Fruit fly (Drosophila melanogaster) whole organism, embryonic: Measurements from ENCODE around the gene ci.

ENCODE experiments used
- Bteb2 ChIP-seq: fragments of 200-800 bp; sonication (Bioruptor generic); optimal IDR thresholded peaks from 2 replicates; lab custom pipeline; 2016; ENCODE audit warnings: missing biosample characterization, missing genetic modification characterization
- CG1024 ChIP-seq: fragments of 200-800 bp; sonication (Bioruptor generic); IDR thresholded peaks from 2 replicates; pipeline ENCODE4 v1.3.6; 2022; ENCODE audit warnings: missing biosample characterization, missing genetic modification characterization
- CG10462 ChIP-seq: fragments of 200-800 bp; sonication (Bioruptor generic); optimal IDR thresholded peaks from 2 replicates; lab custom pipeline; 2016; ENCODE audit warnings: missing biosample characterization, missing genetic modification characterization
- CG11504 ChIP-seq: fragments of 200-800 bp; sonication (Bioruptor generic); optimal IDR thresholded peaks from 3 replicates; lab custom pipeline; 2019; ENCODE audit warnings: missing biosample characterization, mild to moderate bottlenecking, missing genetic modification characterization, moderate library complexity
- CG13775 ChIP-seq: fragments of 200-800 bp; sonication (Bioruptor generic); optimal IDR thresholded peaks from 3 replicates; lab custom pipeline; 2017; ENCODE audit warnings: missing biosample characterization, mild to moderate bottlenecking, missing genetic modification characterization
- CG14667 ChIP-seq: fragments of 200-800 bp; sonication (Bioruptor generic); IDR thresholded peaks from 2 replicates; pipeline ENCODE4 v1.3.6; 2022; ENCODE audit warnings: missing biosample characterization, missing genetic modification characterization
- CG15601 ChIP-seq: fragments of 200-800 bp; sonication (Bioruptor generic); optimal IDR thresholded peaks from 3 replicates; lab custom pipeline; 2019; ENCODE audit warnings: missing biosample characterization, mild to moderate bottlenecking, missing genetic modification characterization, moderate library complexity
- CG16779 ChIP-seq: fragments of 200-800 bp; sonication (Bioruptor generic); IDR thresholded peaks from 2 replicates; pipeline ENCODE4 v1.3.6; 2022; ENCODE audit warnings: missing biosample characterization, missing genetic modification characterization
- CG2712 ChIP-seq: fragments of 200-800 bp; optimal IDR thresholded peaks from 3 replicates; lab custom pipeline; 2019; ENCODE audit warnings: missing biosample characterization, mild to moderate bottlenecking, missing genetic modification characterization, moderate library complexity
- CG2875 ChIP-seq: fragments of 200-800 bp; sonication (Bioruptor generic); optimal IDR thresholded peaks from 2 replicates; lab custom pipeline; 2017; ENCODE audit warnings: missing biosample characterization, mild to moderate bottlenecking, missing genetic modification characterization, missing genetic modification reagents
- CG3163 ChIP-seq: fragments of 200-800 bp; sonication (Bioruptor generic); optimal IDR thresholded peaks from 3 replicates; lab custom pipeline; 2016; ENCODE audit warnings: missing biosample characterization, missing genetic modification characterization
- CG4282 ChIP-seq: fragments of 200-800 bp; sonication (Bioruptor generic); optimal IDR thresholded peaks from 2 replicates; lab custom pipeline; 2016; ENCODE audit warnings: missing biosample characterization, missing genetic modification characterization
- CG4404 ChIP-seq: fragments of 200-800 bp; sonication (Bioruptor generic); IDR thresholded peaks from 2 replicates; pipeline ENCODE4 v1.3.6; 2022; ENCODE audit warnings: missing biosample characterization, missing genetic modification characterization
- CG6254 ChIP-seq: fragments of 200-800 bp; sonication (Bioruptor generic); optimal IDR thresholded peaks from 3 replicates; lab custom pipeline; 2017; ENCODE audit warnings: mild to moderate bottlenecking, missing biosample characterization, missing genetic modification reagents, missing genetic modification characterization
- CG6689 ChIP-seq: fragments of 200-800 bp; sonication (Bioruptor generic); IDR thresholded peaks from 2 replicates; pipeline ENCODE4 v1.3.6; 2022; ENCODE audit warnings: missing biosample characterization, missing genetic modification characterization
- CG7987 ChIP-seq: fragments of 200-800 bp; sonication (Bioruptor generic); optimal IDR thresholded peaks from 2 replicates; lab custom pipeline; 2018; ENCODE audit warnings: missing biosample characterization, mild to moderate bottlenecking, missing genetic modification characterization, moderate library complexity
- CG8281 ChIP-seq: fragments of 200-800 bp; sonication (Bioruptor generic); optimal IDR thresholded peaks from 2 replicates; lab custom pipeline; 2018; ENCODE audit warnings: missing biosample characterization, mild to moderate bottlenecking, missing genetic modification characterization, moderate library complexity
- CG9437 ChIP-seq: fragments of 200-800 bp; sonication (Bioruptor generic); optimal IDR thresholded peaks from 2 replicates; lab custom pipeline; 2018; ENCODE audit warnings: missing biosample characterization, mild to moderate bottlenecking, missing genetic modification characterization
- CG9817 ChIP-seq: fragments of 200-800 bp; sonication (Bioruptor generic); optimal IDR thresholded peaks from 2 replicates; lab custom pipeline; 2018; ENCODE audit warnings: missing biosample characterization, mild to moderate bottlenecking, missing genetic modification characterization, moderate library complexity
- D19B ChIP-seq: fragments of 200-800 bp; sonication (Bioruptor generic); optimal IDR thresholded peaks from 2 replicates; lab custom pipeline; 2017; ENCODE audit warnings: missing biosample characterization, mild to moderate bottlenecking, missing genetic modification characterization
- Dll ChIP-seq: fragments of 200-800 bp; sonication (Bioruptor generic); IDR thresholded peaks from 4 replicates; pipeline ENCODE4 v1.3.6; 2022; ENCODE audit warnings: missing biosample characterization, missing genetic modification characterization; ENCODE audit not compliant: partially characterized antibody
- E2f2 ChIP-seq: fragments of 200-800 bp; sonication (Bioruptor generic); IDR thresholded peaks from 2 replicates; pipeline ENCODE4 v1.3.6; 2022; ENCODE audit warnings: missing biosample characterization, missing genetic modification characterization
- Fer1 ChIP-seq: fragments of 200-800 bp; sonication (Bioruptor generic); optimal IDR thresholded peaks from 2 replicates; lab custom pipeline; 2017; ENCODE audit warnings: missing biosample characterization, mild to moderate bottlenecking, missing genetic modification characterization
- Lim3 ChIP-seq: fragments of 200-800 bp; sonication (Bioruptor generic); IDR thresholded peaks from 2 replicates; pipeline ENCODE4 v1.3.6; 2022; ENCODE audit warnings: missing biosample characterization, missing genetic modification characterization
- Mad ChIP-seq: fragments of 200-800 bp; sonication (Bioruptor generic); optimal IDR thresholded peaks from 2 replicates; lab custom pipeline; 2016; ENCODE audit warnings: missing biosample characterization, missing genetic modification characterization
- Sox102F ChIP-seq: fragments of 200-800 bp; sonication (Bioruptor generic); optimal IDR thresholded peaks from 2 replicates; lab custom pipeline; 2018; ENCODE audit warnings: missing biosample characterization, mild to moderate bottlenecking, missing genetic modification characterization, moderate library complexity
- TFAM ChIP-seq: fragments of 200-800 bp; sonication (Bioruptor generic); optimal IDR thresholded peaks from 2 replicates; lab custom pipeline; 2017; ENCODE audit warnings: missing biosample characterization, missing genetic modification characterization, inconsistent platforms
- ash1 ChIP-seq: fragments of 200-800 bp; sonication (Bioruptor generic); optimal IDR thresholded peaks from 2 replicates; lab custom pipeline; 2018; ENCODE audit warnings: missing biosample characterization, mild to moderate bottlenecking, missing genetic modification characterization
- crp ChIP-seq, 2 experiments: fragments of 200-800 bp; sonication (Bioruptor generic); optimal IDR thresholded peaks; 2 replicates in 1 of 2; 3 replicates in 1 of 2; lab custom pipeline; 2017; ENCODE audit warnings: missing biosample characterization in 2 of 2, missing genetic modification characterization in 2 of 2, mild to moderate bottlenecking in 1 of 2, moderate library complexity in 1 of 2
- cwo ChIP-seq: fragments of 200-800 bp; sonication (Bioruptor generic); optimal IDR thresholded peaks from 3 replicates; lab custom pipeline; 2017; ENCODE audit warnings: missing biosample characterization, missing genetic modification characterization, mild to moderate bottlenecking, moderate library complexity, missing genetic modification reagents
- dm ChIP-seq: fragments of 200-800 bp; sonication (Bioruptor generic); optimal IDR thresholded peaks from 3 replicates; lab custom pipeline; 2016; ENCODE audit warnings: missing biosample characterization, missing genetic modification characterization
- en ChIP-seq: fragments of 200-800 bp; sonication (Bioruptor generic); optimal IDR thresholded peaks from 2 replicates; lab custom pipeline; 2016; ENCODE audit warnings: missing biosample characterization, missing genetic modification characterization
- eve ChIP-seq, 2 experiments: fragments of >200 bp; optimal IDR thresholded peaks; 2 replicates each; lab custom pipeline; 2017; ENCODE audit warnings: missing biosample characterization in 2 of 2, missing genetic modification characterization in 2 of 2
- eyg ChIP-seq: fragments of 200-800 bp; sonication (Bioruptor generic); optimal IDR thresholded peaks from 3 replicates; lab custom pipeline; 2016; ENCODE audit warnings: missing biosample characterization, missing genetic modification characterization
- fd102C ChIP-seq: fragments of 200-800 bp; sonication (Bioruptor generic); optimal IDR thresholded peaks from 2 replicates; lab custom pipeline; 2018; ENCODE audit warnings: missing biosample characterization, mild to moderate bottlenecking, missing genetic modification characterization, moderate library complexity
- fru ChIP-seq: fragments of >200 bp; optimal IDR thresholded peaks from 2 replicates; lab custom pipeline; 2017
- ftz-f1 ChIP-seq: fragments of 200-800 bp; sonication (Bioruptor generic); optimal IDR thresholded peaks from 2 replicates; lab custom pipeline; 2016; ENCODE audit warnings: missing biosample characterization, missing genetic modification characterization
- gro ChIP-seq: fragments of 200-800 bp; sonication (Bioruptor generic); optimal IDR thresholded peaks from 2 replicates; lab custom pipeline; 2016; ENCODE audit warnings: missing biosample characterization, missing genetic modification characterization
- jigr1 ChIP-seq: fragments of 200-800 bp; sonication (Bioruptor generic); IDR thresholded peaks from 3 replicates; pipeline ENCODE4 v1.3.6; 2022; ENCODE audit warnings: missing biosample characterization, missing genetic modification characterization
- jing ChIP-seq: fragments of 200-800 bp; sonication (Bioruptor generic); optimal IDR thresholded peaks from 2 replicates; lab custom pipeline; 2018; ENCODE audit warnings: missing biosample characterization, mild to moderate bottlenecking, missing genetic modification characterization
- jumu ChIP-seq: fragments of 200-800 bp; sonication (Bioruptor generic); optimal IDR thresholded peaks from 3 replicates; lab custom pipeline; 2016; ENCODE audit warnings: missing biosample characterization, missing genetic modification characterization
- knrl ChIP-seq: fragments of 200-800 bp; sonication (Bioruptor generic); IDR thresholded peaks from 3 replicates; pipeline ENCODE4 v1.3.6; 2022; ENCODE audit warnings: missing biosample characterization, missing genetic modification characterization; ENCODE audit not compliant: partially characterized antibody
- lbe ChIP-seq: fragments of 200-800 bp; sonication (Bioruptor generic); optimal IDR thresholded peaks from 2 replicates; lab custom pipeline; 2016; ENCODE audit warnings: missing biosample characterization, mild to moderate bottlenecking, missing genetic modification characterization
- lilli ChIP-seq: fragments of 200-800 bp; sonication (Bioruptor generic); optimal IDR thresholded peaks from 3 replicates; lab custom pipeline; 2016; ENCODE audit warnings: missing biosample characterization, missing genetic modification characterization
- luna ChIP-seq: fragments of 200-800 bp; sonication (Bioruptor generic); optimal IDR thresholded peaks from 2 replicates; lab custom pipeline; 2016; ENCODE audit warnings: missing biosample characterization, missing genetic modification characterization
- pnt ChIP-seq: fragments of 200-800 bp; sonication (Bioruptor generic); optimal IDR thresholded peaks from 3 replicates; lab custom pipeline; 2016; ENCODE audit warnings: missing biosample characterization, missing genetic modification characterization
- sima ChIP-seq: fragments of 200-800 bp; sonication (Bioruptor generic); optimal IDR thresholded peaks from 2 replicates; lab custom pipeline; 2016; ENCODE audit warnings: missing biosample characterization, missing genetic modification characterization
- sna ChIP-seq: fragments of 200-800 bp; sonication (Bioruptor generic); IDR thresholded peaks from 2 replicates; pipeline ENCODE4 v1.3.6; 2022; ENCODE audit warnings: missing biosample characterization, missing genetic modification characterization; ENCODE audit not compliant: partially characterized antibody
- tap ChIP-seq: fragments of 200-800 bp; optimal IDR thresholded peaks from 3 replicates; lab custom pipeline; 2019; ENCODE audit warnings: missing biosample characterization, mild to moderate bottlenecking, missing genetic modification characterization, moderate library complexity
- zf30C ChIP-seq: fragments of 200-800 bp; sonication (Bioruptor generic); optimal IDR thresholded peaks from 3 replicates; lab custom pipeline; 2018; ENCODE audit warnings: missing biosample characterization, mild to moderate bottlenecking, missing genetic modification characterization

Gene ci

DNA sequence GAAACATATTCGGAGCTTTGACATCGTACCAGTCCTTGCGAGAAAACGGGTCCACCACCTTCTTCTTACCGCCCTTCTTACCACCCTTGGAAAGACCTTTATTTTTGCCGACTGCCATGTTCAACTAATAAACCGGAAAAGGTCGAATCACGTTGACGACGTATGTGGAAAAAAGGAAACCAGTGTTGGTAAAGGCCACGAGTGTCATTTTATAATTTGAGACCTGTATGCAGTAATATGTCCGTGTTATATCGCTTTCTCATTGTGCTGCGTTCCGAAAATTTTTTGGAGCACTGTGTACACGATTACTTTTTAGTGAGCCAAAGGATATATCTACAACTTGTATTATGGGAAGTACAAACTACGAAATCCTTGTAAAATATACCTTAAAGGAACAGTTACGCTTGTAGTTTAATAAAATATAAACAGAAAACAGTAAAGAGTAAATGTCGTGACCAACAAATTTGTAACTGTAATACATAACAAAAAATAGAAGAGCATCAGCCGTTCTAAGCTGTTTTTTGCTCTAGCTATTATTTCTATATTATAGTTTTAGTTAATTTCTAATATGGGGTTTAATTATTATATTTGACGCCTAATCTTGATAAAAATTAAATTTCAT is 10.3 kb upstream of the ci start, which contains the start of gene RpS3A (continued):
- TF ChIP-seq CG8281 (tag; lab: Kevin White, UChicago), result peak; percentile 41
- no peak for TF ChIP-seq CG9817 (tag; lab: Kevin White, UChicago)
- peak; percentile 30; the same call in 1 of the 2 replicates for TF ChIP-seq E2f2 (GFP tag; lab: Robert Waterston, UW)
- peak; percentile 61 for TF ChIP-seq CG4282
- TF ChIP-seq knrl (GFP tag; lab: Robert Waterston, UW), result no peak
- no peak for TF ChIP-seq eve (GFP tag; optimal IDR thresholded peaks at IDR 0.05; lab: Kevin White, UChicago)
- peak; percentile 17 for TF ChIP-seq TFAM (GFP tag; lab: Kevin White, UChicago)
- peak; percentile 49 for TF ChIP-seq pnt (GFP tag; lab: Kevin White, UChicago)
- peak; percentile 51 for TF ChIP-seq D19B (GFP tag; lab: Kevin White, UChicago)
- peak; percentile 82 for TF ChIP-seq CG2875 (GFP tag; lab: Kevin White, UChicago)
- TF ChIP-seq sima (GFP tag; lab: Kevin White, UChicago), result no peak
- TF ChIP-seq fd102C (GFP tag; lab: Kevin White, UChicago), result peak; percentile 71
- no peak for TF ChIP-seq CG14667 (GFP tag; lab: Robert Waterston, UW)
- TF ChIP-seq CG16779 (GFP tag; lab: Robert Waterston, UW), result no peak
- TF ChIP-seq eyg (GFP tag; lab: Kevin White, UChicago), result peak; percentile 70
- no peak for TF ChIP-seq CG4404
- no peak for TF ChIP-seq fru (lab: Kevin White, UChicago)
- peak; percentile 67 for TF ChIP-seq CG11504
- TF ChIP-seq CG10462, result no peak
- TF ChIP-seq en (GFP tag; lab: Kevin White, UChicago), result peak; percentile 55
- TF ChIP-seq cwo (GFP tag; lab: Kevin White, UChicago), result no peak
- TF ChIP-seq gro, result peak; percentile 82
- peak; percentile 45 for TF ChIP-seq Bteb2 (GFP tag; lab: Kevin White, UChicago)
- TF ChIP-seq CG13775 (GFP tag; lab: Kevin White, UChicago), result peak; percentile 82
- TF ChIP-seq tap, result peak; percentile 43
- peak; percentile 37 for TF ChIP-seq CG6254
- TF ChIP-seq jumu (GFP tag; lab: Kevin White, UChicago), result peak; percentile 50
- no peak for TF ChIP-seq Lim3 (GFP tag; lab: Robert Waterston, UW)
- TF ChIP-seq CG6689 (GFP tag; lab: Robert Waterston, UW), result no peak; the same call in 1 of the 2 replicates
- TF ChIP-seq CG1024, result peak; percentile 100
- TF ChIP-seq jigr1 (GFP tag; lab: Robert Waterston, UW), result no peak
- peak; percentile 97 for TF ChIP-seq CG7987
- peak; percentile 91 for TF ChIP-seq ash1 (GFP tag; lab: Kevin White, UChicago)
- TF ChIP-seq ftz-f1 (GFP tag; lab: Kevin White, UChicago), result peak; percentile 34
- TF ChIP-seq zf30C, result no peak
- TF ChIP-seq CG2712 (tag; lab: Kevin White, UChicago), result peak; percentile 73
- peak; percentile 80 for TF ChIP-seq Fer1 (GFP tag; lab: Kevin White, UChicago)
- TF ChIP-seq crp (GFP tag; optimal IDR thresholded peaks at IDR 0.05; lab: Kevin White, UChicago), result peak in 1 of 2 experiments; percentile 48
- no peak for TF ChIP-seq Sox102F (GFP tag; lab: Kevin White, UChicago)
- TF ChIP-seq CG3163, result peak; percentile 64
- TF ChIP-seq luna (GFP tag; lab: Kevin White, UChicago), result peak; percentile 8
- peak; percentile 80 for TF ChIP-seq CG9437 (GFP tag; lab: Kevin White, UChicago)
- peak; percentile 48 for TF ChIP-seq jing (GFP tag; lab: Kevin White, UChicago)
- TF ChIP-seq dm, result peak; percentile 93
- peak; percentile 54 for TF ChIP-seq lilli
- no peak for TF ChIP-seq Dll (GFP tag; lab: Robert Waterston, UW)
- peak; percentile 52 for TF ChIP-seq CG15601 (tag; lab: Kevin White, UChicago)
- TF ChIP-seq Mad (GFP tag; lab: Kevin White, UChicago), result peak; percentile 56
- peak; percentile 69 for TF ChIP-seq lbe (GFP tag; lab: Kevin White, UChicago)
- no peak for TF ChIP-seq sna
